Worm (Caenorhabditis elegans): ENCODE results near the gene egl-38.

DNA sequence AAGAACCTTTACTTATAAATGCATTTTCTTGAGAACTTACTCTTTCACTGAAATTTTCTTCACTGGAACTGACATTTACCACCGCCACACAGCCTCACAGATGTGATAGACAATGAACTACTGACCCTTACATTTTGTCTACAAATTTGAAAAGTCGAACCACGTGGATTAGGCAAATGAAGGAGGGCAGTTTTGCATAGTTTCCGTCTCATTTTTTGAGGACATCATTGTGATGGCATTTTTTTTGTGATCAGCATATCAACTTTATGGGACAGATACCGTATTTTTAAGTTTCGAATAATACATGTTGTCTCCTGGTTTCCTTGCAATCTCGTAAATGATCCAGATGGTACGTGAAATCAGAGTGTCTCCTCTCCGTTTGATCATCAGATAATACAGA lies 37.8 kb downstream of the egl-38 start, which contains the start of gene W01B6.3:
- TF ChIP-seq flt-1 (GFP tag; IDR thresholded peaks at IDR 0.05) (no peak), ztf-29 (GFP tag; IDR thresholded peaks at IDR 0.05) (no peak), tab-1 (GFP tag; IDR thresholded peaks at IDR 0.05) (no peak), ref-1 (GFP tag; conservative IDR thresholded peaks at IDR 0.05) (no peak), cog-1 (tag; optimal IDR thresholded peaks at IDR 0.05) (no peak), med-1 (GFP tag; optimal IDR thresholded peaks at IDR 0.05; ENCODE audit: insufficient read depth) (no peak)
